Worm (Caenorhabditis elegans): Measurements from ENCODE around the gene vab-3.

- TF ChIP-seq unc-62 (GFP tag; optimal IDR thresholded peaks at IDR 0.05) = no peak
- no peak for TF ChIP-seq nhr-237 (tag; optimal IDR thresholded peaks at IDR 0.05)
- TF ChIP-seq unc-30 (tag; optimal IDR thresholded peaks at IDR 0.05) = no peak
- no peak for TF ChIP-seq nhr-11 (tag; optimal IDR thresholded peaks at IDR 0.05)
- TF ChIP-seq fkh-8 (tag; optimal IDR thresholded peaks at IDR 0.05) = no peak
- TF ChIP-seq ztf-11 (tag; optimal IDR thresholded peaks at IDR 0.05) = no peak
- TF ChIP-seq nhr-76 (tag; optimal IDR thresholded peaks at IDR 0.05) = no peak
- no peak for TF ChIP-seq snu-23 (GFP tag; optimal IDR thresholded peaks at IDR 0.05)
- no peak for TF ChIP-seq ceh-8 (GFP tag; optimal IDR thresholded peaks at IDR 0.05)
- TF ChIP-seq egl-27 (tag; optimal IDR thresholded peaks at IDR 0.05) = no peak
- TF ChIP-seq ama-1 (optimal IDR thresholded peaks at IDR 0.05) = no peak
- TF ChIP-seq ceh-88 (GFP tag; IDR thresholded peaks at IDR 0.05) = no peak
Measured at ce11 chrX:10542313-10543048, 42.8 kb downstream of the vab-3 start, which contains the start of the genes F59F5.3 and F59F5.4.
